Worm (Caenorhabditis elegans): ENCODE data around the gene Y73C8B.3.

ce11 chrV:3159252-3159651 lies 33.8 kb downstream of the Y73C8B.3 start, which contains the start of gene C36C5.12:
- no peak for TF ChIP-seq him-1 (tag; optimal IDR thresholded peaks at IDR 0.05)
- no peak for TF ChIP-seq W03F9.2 (tag; optimal IDR thresholded peaks at IDR 0.05)
- no peak for TF ChIP-seq dao-5 (tag; optimal IDR thresholded peaks at IDR 0.05)

Data from whole organism, L4/young adult.